Fruit fly (Drosophila melanogaster) whole organism, embryonic: Measurements from ENCODE around the gene CG7377.

Source experiments
- Abd-B ChIP-seq: fragments of 200-800 bp; sonication (Bioruptor generic); optimal IDR thresholded peaks from 2 replicates; lab custom pipeline; 2018; ENCODE audit warnings: missing biosample characterization, mild to moderate bottlenecking, missing genetic modification characterization, moderate library complexity
- BEAF-32 ChIP-seq: fragments of 200-800 bp; sonication (Bioruptor generic); optimal IDR thresholded peaks from 3 replicates; lab custom pipeline; 2017; ENCODE audit warnings: missing biosample characterization, missing genetic modification characterization, mild to moderate bottlenecking, moderate library complexity, missing genetic modification reagents
- Bgb ChIP-seq: fragments of 200-800 bp; sonication (Bioruptor generic); IDR thresholded peaks from 2 replicates; pipeline ENCODE4 v1.3.6; 2022; ENCODE audit warnings: missing biosample characterization, missing genetic modification characterization; ENCODE audit not compliant: partially characterized antibody
- CG1024 ChIP-seq: fragments of 200-800 bp; sonication (Bioruptor generic); IDR thresholded peaks from 2 replicates; pipeline ENCODE4 v1.3.6; 2022; ENCODE audit warnings: missing biosample characterization, missing genetic modification characterization
- CG10267 ChIP-seq: fragments of 200-800 bp; sonication (Bioruptor generic); optimal IDR thresholded peaks from 2 replicates; lab custom pipeline; 2018; ENCODE audit warnings: missing biosample characterization, mild to moderate bottlenecking, missing genetic modification characterization, moderate library complexity
- CG10565 ChIP-seq: fragments of 200-800 bp; sonication (Bioruptor generic); optimal IDR thresholded peaks from 3 replicates; lab custom pipeline; 2016; ENCODE audit warnings: missing biosample characterization, mild to moderate bottlenecking, missing genetic modification characterization
- CG11504 ChIP-seq: fragments of 200-800 bp; sonication (Bioruptor generic); optimal IDR thresholded peaks from 3 replicates; lab custom pipeline; 2019; ENCODE audit warnings: missing biosample characterization, mild to moderate bottlenecking, missing genetic modification characterization, moderate library complexity
- CG11723 ChIP-seq: fragments of 200-800 bp; sonication (Bioruptor generic); optimal IDR thresholded peaks from 2 replicates; lab custom pipeline; 2017; ENCODE audit warnings: missing biosample characterization, mild to moderate bottlenecking, missing genetic modification characterization
- CG13287 ChIP-seq: fragments of 200-800 bp; sonication (Bioruptor generic); IDR thresholded peaks from 2 replicates; pipeline ENCODE4 v1.3.6; 2022; ENCODE audit warnings: missing biosample characterization, missing genetic modification characterization; ENCODE audit not compliant: partially characterized antibody
- CG13775 ChIP-seq: fragments of 200-800 bp; sonication (Bioruptor generic); optimal IDR thresholded peaks from 3 replicates; lab custom pipeline; 2017; ENCODE audit warnings: missing biosample characterization, mild to moderate bottlenecking, missing genetic modification characterization
- CG16813 ChIP-seq: fragments of 200-800 bp; sonication (Bioruptor generic); IDR thresholded peaks from 3 replicates; pipeline ENCODE4 v1.3.6; 2022; ENCODE audit warnings: missing biosample characterization, missing genetic modification characterization; ENCODE audit not compliant: partially characterized antibody
- CG17186 ChIP-seq: fragments of 200-800 bp; sonication (Bioruptor generic); optimal IDR thresholded peaks from 3 replicates; lab custom pipeline; 2017; ENCODE audit warnings: missing biosample characterization, missing genetic modification reagents, missing genetic modification characterization
- CG2712 ChIP-seq: fragments of 200-800 bp; optimal IDR thresholded peaks from 3 replicates; lab custom pipeline; 2019; ENCODE audit warnings: missing biosample characterization, mild to moderate bottlenecking, missing genetic modification characterization, moderate library complexity
- CG30020 ChIP-seq: fragments of 200-800 bp; optimal IDR thresholded peaks from 2 replicates; lab custom pipeline; 2019; ENCODE audit warnings: missing biosample characterization, mild to moderate bottlenecking, missing genetic modification characterization, moderate library complexity
- CG4404 ChIP-seq: fragments of 200-800 bp; sonication (Bioruptor generic); IDR thresholded peaks from 2 replicates; pipeline ENCODE4 v1.3.6; 2022; ENCODE audit warnings: missing biosample characterization, missing genetic modification characterization
- CG4617 ChIP-seq: fragments of 200-800 bp; sonication (Bioruptor generic); optimal IDR thresholded peaks from 3 replicates; lab custom pipeline; 2016; ENCODE audit warnings: missing biosample characterization, missing genetic modification characterization, borderline replicate concordance
- CG7357 ChIP-seq: fragments of 200-800 bp; sonication (Bioruptor generic); IDR thresholded peaks from 3 replicates; pipeline ENCODE4 v1.3.6; 2022; ENCODE audit warnings: missing biosample characterization, missing genetic modification characterization
- CG8924 ChIP-seq: fragments of 200-800 bp; optimal IDR thresholded peaks from 3 replicates; lab custom pipeline; 2019; ENCODE audit warnings: missing biosample characterization, mild to moderate bottlenecking, missing genetic modification characterization, moderate library complexity
- CTCF ChIP-seq: fragments of 200-800 bp; sonication (Bioruptor generic); optimal IDR thresholded peaks from 2 replicates; lab custom pipeline; 2017; ENCODE audit warnings: missing biosample characterization, mild to moderate bottlenecking, missing genetic modification characterization, moderate library complexity
- Dp ChIP-seq: fragments of 200-800 bp; sonication (Bioruptor generic); optimal IDR thresholded peaks from 2 replicates; lab custom pipeline; 2018; ENCODE audit warnings: missing biosample characterization, mild to moderate bottlenecking, missing genetic modification characterization, moderate library complexity
- Gug ChIP-seq: fragments of 200-800 bp; sonication (Bioruptor generic); IDR thresholded peaks from 4 replicates; pipeline ENCODE4 v1.3.6; 2022; ENCODE audit warnings: missing biosample characterization, missing genetic modification characterization
- Hmr ChIP-seq: fragments of 200-800 bp; sonication (Bioruptor generic); optimal IDR thresholded peaks from 3 replicates; lab custom pipeline; 2017; ENCODE audit warnings: mild to moderate bottlenecking, missing biosample characterization, missing genetic modification reagents, missing genetic modification characterization
- Hr51 ChIP-seq, 2 experiments: fragments of 200-800 bp; sonication (Bioruptor generic); optimal IDR thresholded peaks; 2 replicates in 1 of 2; 3 replicates in 1 of 2; lab custom pipeline; 2016 to 2018; ENCODE audit warnings: missing biosample characterization in 2 of 2, missing genetic modification characterization in 2 of 2, mild to moderate bottlenecking in 1 of 2, moderate library complexity in 1 of 2
- Lhr ChIP-seq: fragments of 200-800 bp; sonication (Bioruptor generic); optimal IDR thresholded peaks from 3 replicates; lab custom pipeline; 2017; ENCODE audit warnings: mild to moderate bottlenecking, missing biosample characterization, missing genetic modification reagents, missing genetic modification characterization
- MBD-R2 ChIP-seq: fragments of 200-800 bp; sonication (Bioruptor generic); IDR thresholded peaks from 2 replicates; pipeline ENCODE4 v1.3.6; 2022; ENCODE audit warnings: missing biosample characterization, missing genetic modification characterization
- MESR4 ChIP-seq: fragments of 200-800 bp; sonication (Bioruptor generic); optimal IDR thresholded peaks from 2 replicates; lab custom pipeline; 2018; ENCODE audit warnings: missing biosample characterization, mild to moderate bottlenecking, missing genetic modification characterization, moderate library complexity
- Med ChIP-seq: fragments of 200-800 bp; sonication (Bioruptor generic); peaks from one replicate; lab custom pipeline; 2016; ENCODE audit warnings: missing biosample characterization, missing genetic modification characterization, mild to moderate bottlenecking, inconsistent platforms, moderate library complexity
- Myb ChIP-seq: fragments of 200-800 bp; sonication (Bioruptor generic); optimal IDR thresholded peaks from 2 replicates; lab custom pipeline; 2016; ENCODE audit warnings: missing biosample characterization, missing genetic modification characterization
- Opbp ChIP-seq: fragments of 200-800 bp; sonication (Bioruptor generic); IDR thresholded peaks from 3 replicates; pipeline ENCODE4 v1.3.6; 2022; ENCODE audit warnings: missing biosample characterization, missing genetic modification characterization; ENCODE audit not compliant: partially characterized antibody
- Ptx1 ChIP-seq: fragments of 200-800 bp; sonication (Bioruptor generic); IDR thresholded peaks from 2 replicates; pipeline ENCODE4 v1.3.6; 2022; ENCODE audit warnings: missing biosample characterization, missing genetic modification characterization
- Side ChIP-seq: fragments of 200-800 bp; sonication (Bioruptor generic); optimal IDR thresholded peaks from 2 replicates; lab custom pipeline; 2016; ENCODE audit warnings: missing biosample characterization, missing genetic modification characterization
- Sry-δ ChIP-seq: fragments of 200-800 bp; sonication (Bioruptor generic); optimal IDR thresholded peaks from 2 replicates; lab custom pipeline; 2016; ENCODE audit warnings: missing biosample characterization, missing genetic modification characterization
- Taf1 ChIP-seq: fragments of 200-800 bp; sonication (Bioruptor generic); IDR thresholded peaks from 2 replicates; pipeline ENCODE4 v1.3.6; 2022; ENCODE audit warnings: missing biosample characterization, missing genetic modification characterization
- Trl ChIP-seq, 3 experiments: fragments of >200 bp in 2 of 3; fragments of 200-800 bp in 1 of 3; sonication (Bioruptor generic) in 1 of 3; optimal IDR thresholded peaks; 2 replicates in 1 of 3; 3 replicates in 2 of 3; lab custom pipeline; 2016 to 2017; ENCODE audit warnings: missing biosample characterization in 1 of 3, missing genetic modification characterization in 1 of 3
- YL-1 ChIP-seq: fragments of 200-800 bp; sonication (Bioruptor generic); optimal IDR thresholded peaks from 3 replicates; lab custom pipeline; 2017; ENCODE audit warnings: missing biosample characterization, mild to moderate bottlenecking, missing genetic modification characterization
- crp ChIP-seq, 2 experiments: fragments of 200-800 bp; sonication (Bioruptor generic); optimal IDR thresholded peaks; 2 replicates in 1 of 2; 3 replicates in 1 of 2; lab custom pipeline; 2017; ENCODE audit warnings: missing biosample characterization in 2 of 2, missing genetic modification characterization in 2 of 2, mild to moderate bottlenecking in 1 of 2, moderate library complexity in 1 of 2
- grn ChIP-seq: fragments of 200-800 bp; sonication (Bioruptor generic); optimal IDR thresholded peaks from 3 replicates; lab custom pipeline; 2017; ENCODE audit warnings: missing biosample characterization, missing genetic modification characterization
- ken ChIP-seq: fragments of 200-800 bp; sonication (Bioruptor generic); IDR thresholded peaks from 3 replicates; pipeline ENCODE4 v1.3.6; 2022; ENCODE audit warnings: missing biosample characterization, missing genetic modification characterization
- lilli ChIP-seq: fragments of 200-800 bp; sonication (Bioruptor generic); optimal IDR thresholded peaks from 3 replicates; lab custom pipeline; 2016; ENCODE audit warnings: missing biosample characterization, missing genetic modification characterization
- otp ChIP-seq: fragments of 200-800 bp; sonication (Bioruptor generic); IDR thresholded peaks from 3 replicates; pipeline ENCODE4, ENCODE4 v1.3.6; 2022; ENCODE audit warnings: missing biosample characterization, missing genetic modification characterization
- pfk ChIP-seq: fragments of 200-800 bp; sonication (Bioruptor generic); optimal IDR thresholded peaks from 2 replicates; lab custom pipeline; 2018; ENCODE audit warnings: missing biosample characterization, mild to moderate bottlenecking, missing genetic modification characterization, moderate library complexity
- pita ChIP-seq: fragments of 200-800 bp; sonication (Bioruptor generic); optimal IDR thresholded peaks from 2 replicates; lab custom pipeline; 2017; ENCODE audit warnings: missing biosample characterization, mild to moderate bottlenecking, missing genetic modification characterization
- pzg ChIP-seq: fragments of 200-800 bp; sonication (Bioruptor generic); optimal IDR thresholded peaks from 3 replicates; lab custom pipeline; 2018; ENCODE audit warnings: missing biosample characterization, mild to moderate bottlenecking, missing genetic modification characterization, moderate library complexity
- sisA ChIP-seq: fragments of 200-800 bp; sonication (Bioruptor generic); IDR thresholded peaks from 2 replicates; pipeline ENCODE4 v1.3.6; 2022; ENCODE audit warnings: missing biosample characterization, missing genetic modification characterization
- sob ChIP-seq: fragments of 200-800 bp; sonication (Bioruptor generic); IDR thresholded peaks from 2 replicates; pipeline ENCODE4 v1.3.6; 2022; ENCODE audit warnings: missing biosample characterization, missing genetic modification characterization
- ssp ChIP-seq: fragments of 200-800 bp; sonication (Bioruptor generic); IDR thresholded peaks from 2 replicates; pipeline ENCODE4 v1.3.6; 2022; ENCODE audit warnings: missing biosample characterization, missing genetic modification characterization
- zen ChIP-seq: fragments of 200-800 bp; sonication (Bioruptor generic); optimal IDR thresholded peaks from 3 replicates; lab custom pipeline; 2018; ENCODE audit warnings: missing biosample characterization, mild to moderate bottlenecking, missing genetic modification characterization, moderate library complexity
- zf30C ChIP-seq: fragments of 200-800 bp; sonication (Bioruptor generic); optimal IDR thresholded peaks from 3 replicates; lab custom pipeline; 2018; ENCODE audit warnings: missing biosample characterization, mild to moderate bottlenecking, missing genetic modification characterization

Gene CG7377

dm6 chr3L:11609153-11609809 is 19.8 kb downstream of the CG7377 start, which contains the start of gene Duba (continued):
- TF ChIP-seq Opbp (GFP tag; lab: Robert Waterston, UW) (0 out of 3 replicates have a peak, but pooled peaks have one; percentile 28), Lhr (GFP tag; lab: Kevin White, UChicago) (peak; percentile 56), ken (GFP tag; lab: Robert Waterston, UW) (no peak), Myb (GFP tag; lab: Kevin White, UChicago) (peak; percentile 40), Dp (GFP tag; lab: Kevin White, UChicago) (peak; percentile 1), CG11723 (GFP tag; lab: Kevin White, UChicago) (no peak), zen (peak; percentile 10), CG8924 (tag; lab: Kevin White, UChicago) (no peak), Med (GFP tag; lab: Kevin White, UChicago) (peak; percentile 71), grn (GFP tag; lab: Kevin White, UChicago) (no peak), CG16813 (GFP tag; lab: Robert Waterston, UW) (0 out of 3 replicates have a peak, but pooled peaks have one; percentile 20), CTCF (GFP tag; lab: Kevin White, UChicago) (peak; percentile 73), ssp (GFP tag; lab: Robert Waterston, UW) (peak; percentile 95), sob (GFP tag; lab: Robert Waterston, UW) (no peak), lilli (GFP tag; lab: Kevin White, UChicago) (no peak), MBD-R2 (GFP tag; lab: Robert Waterston, UW) (peak; percentile 27; the same call in 1 of the 2 replicates), sisA (GFP tag; lab: Robert Waterston, UW) (no peak), MESR4 (GFP tag; lab: Kevin White, UChicago) (peak; percentile 83), YL-1 (GFP tag; lab: Kevin White, UChicago) (peak; percentile 8), Sry-δ (GFP tag; lab: Kevin White, UChicago) (peak; percentile 46), Taf1 (no peak), CG10267 (tag; lab: Kevin White, UChicago) (peak; percentile 77), Ptx1 (GFP tag; lab: Robert Waterston, UW) (peak; percentile 27; the same call in 1 of the 2 replicates), Gug (GFP tag; lab: Robert Waterston, UW) (peak; percentile 14; the same call in 1 of the 4 replicates), Hmr (GFP tag; lab: Kevin White, UChicago) (peak; percentile 2), pfk (peak; percentile 91), CG4617 (GFP tag; lab: Kevin White, UChicago) (peak; percentile 97), Hr51 (GFP tag; optimal IDR thresholded peaks at IDR 0.05; lab: Kevin White, UChicago) (no peak), Trl (optimal IDR thresholded peaks at IDR 0.05; lab: Kevin White, UChicago) (no peak), Trl (GFP tag; optimal IDR thresholded peaks at IDR 0.05; lab: Kevin White, UChicago) (no peak), Bgb (GFP tag; lab: Robert Waterston, UW) (peak; percentile 29; the same call in 1 of the 2 replicates), CG13775 (GFP tag; lab: Kevin White, UChicago) (no peak), Abd-B (GFP tag; lab: Kevin White, UChicago) (peak; percentile 47), CG4404 (GFP tag; lab: Robert Waterston, UW) (no peak), otp (no peak), CG7357 (peak; percentile 84), pzg (GFP tag; lab: Kevin White, UChicago) (peak; percentile 51), CG17186 (GFP tag; lab: Kevin White, UChicago) (no peak), pita (GFP tag; lab: Kevin White, UChicago) (peak; percentile 63), Side (GFP tag; lab: Kevin White, UChicago) (no peak), CG2712 (tag; lab: Kevin White, UChicago) (peak; percentile 43), BEAF-32 (GFP tag; lab: Kevin White, UChicago) (peak; percentile 39), CG13287 (GFP tag; lab: Robert Waterston, UW) (peak; percentile 15; the same call in 1 of the 2 replicates), CG30020 (tag; lab: Kevin White, UChicago) (peak; percentile 95), crp (GFP tag; optimal IDR thresholded peaks at IDR 0.05; lab: Kevin White, UChicago) (peak in 1 of 2 experiments; percentile 23), CG10565 (GFP tag; lab: Kevin White, UChicago) (no peak), CG1024 (GFP tag; lab: Robert Waterston, UW) (peak; percentile 59; the same call in 1 of the 2 replicates), CG11504 (tag; lab: Kevin White, UChicago) (peak; percentile 83), zf30C (no peak)
